Worm (Caenorhabditis elegans): Measurements from ENCODE around the gene R10E11.6.

ce11 chrIII:9766175-9766574, 16.6 kb upstream of the R10E11.6 start, which contains the start of gene cbp-1:
- TF ChIP-seq hnd-1 (tag; optimal IDR thresholded peaks at IDR 0.05) (no peak), ceh-13 (GFP tag; optimal IDR thresholded peaks at IDR 0.05) (no peak), scrt-1 (GFP tag; IDR thresholded peaks at IDR 0.05) (no peak), hmg-4 (GFP tag; optimal IDR thresholded peaks at IDR 0.05) (no peak), hmbx-1 (tag; optimal IDR thresholded peaks at IDR 0.05) (no peak), tra-4 (tag; optimal IDR thresholded peaks at IDR 0.05) (no peak), ama-1 (optimal IDR thresholded peaks at IDR 0.05) (no peak), B0310.2 (tag; optimal IDR thresholded peaks at IDR 0.05) (no peak), pes-1 (GFP tag; IDR thresholded peaks at IDR 0.05) (no peak), ceh-36 (tag; optimal IDR thresholded peaks at IDR 0.05) (no peak), sea-1 (GFP tag; conservative IDR thresholded peaks at IDR 0.05) (no peak), F13C5.2 (tag; optimal IDR thresholded peaks at IDR 0.05) (no peak), aly-1 (tag; optimal IDR thresholded peaks at IDR 0.05) (no peak)
